Fruit fly (Drosophila melanogaster) whole organism, prepupa: Measurements from ENCODE around the gene cue.
A peak's percentile ranks its signal among the peaks of the same experiment; 100 is the strongest.

Experiments used
- CG11294 ChIP-seq: fragments of 200-800 bp; sonication (Bioruptor generic); IDR thresholded peaks from 2 replicates; pipeline ENCODE4 v1.3.6; 2022; ENCODE audit warnings: missing biosample characterization, missing genetic modification characterization
- CG11762 ChIP-seq: fragments of 200-800 bp; sonication (Bioruptor generic); optimal IDR thresholded peaks from 3 replicates; lab custom pipeline; 2016; ENCODE audit warnings: missing biosample characterization, missing genetic modification characterization; ENCODE audit not compliant: insufficient read depth
- CG11902 ChIP-seq: fragments of 200-800 bp; sonication (Bioruptor generic); optimal IDR thresholded peaks from 3 replicates; lab custom pipeline; 2016; ENCODE audit warnings: missing biosample characterization, missing genetic modification characterization
- CG15336 ChIP-seq: fragments of 200-800 bp; sonication (Bioruptor generic); IDR thresholded peaks from 2 replicates; pipeline ENCODE4 v1.3.6; 2022; ENCODE audit warnings: missing biosample characterization, missing genetic modification characterization
- CG31627 ChIP-seq: fragments of 200-800 bp; sonication (Bioruptor generic); optimal IDR thresholded peaks from 3 replicates; lab custom pipeline; 2016; ENCODE audit warnings: missing biosample characterization, missing genetic modification characterization
- CG32006 ChIP-seq: fragments of 200-800 bp; sonication (Bioruptor generic); optimal IDR thresholded peaks from 3 replicates; lab custom pipeline; 2017; ENCODE audit warnings: missing biosample characterization, mild to moderate bottlenecking, missing genetic modification characterization
- CG3919 ChIP-seq: fragments of 200-800 bp; sonication (Bioruptor generic); optimal IDR thresholded peaks from 3 replicates; lab custom pipeline; 2016; ENCODE audit warnings: missing biosample characterization, missing genetic modification characterization
- CG4318 ChIP-seq: fragments of 200-800 bp; sonication (Bioruptor generic); optimal IDR thresholded peaks from 3 replicates; lab custom pipeline; 2017; ENCODE audit warnings: missing biosample characterization, mild to moderate bottlenecking, missing genetic modification characterization
- CG6163 ChIP-seq: fragments of 200-800 bp; sonication (Bioruptor generic); IDR thresholded peaks from 3 replicates; pipeline ENCODE4 v1.3.6; 2022; ENCODE audit warnings: missing biosample characterization, missing genetic modification characterization
- CG6792 ChIP-seq: fragments of 200-800 bp; sonication (Bioruptor generic); optimal IDR thresholded peaks from 3 replicates; lab custom pipeline; 2016; ENCODE audit warnings: missing biosample characterization, missing genetic modification characterization
- CG6808 ChIP-seq: fragments of 200-800 bp; sonication (Bioruptor generic); optimal IDR thresholded peaks from 3 replicates; lab custom pipeline; 2017; ENCODE audit warnings: missing biosample characterization, missing genetic modification characterization, mild to moderate bottlenecking, moderate library complexity, missing genetic modification reagents
- CG6854 ChIP-seq: fragments of 200-800 bp; sonication (Bioruptor generic); optimal IDR thresholded peaks from 2 replicates; lab custom pipeline; 2017; ENCODE audit warnings: missing biosample characterization, mild to moderate bottlenecking, missing genetic modification characterization
- CG7368 ChIP-seq: fragments of 200-800 bp; sonication (Bioruptor generic); optimal IDR thresholded peaks from 3 replicates; lab custom pipeline; 2016; ENCODE audit warnings: missing biosample characterization, missing genetic modification characterization
- CG8119 ChIP-seq: fragments of 200-800 bp; sonication (Bioruptor generic); IDR thresholded peaks from 3 replicates; pipeline ENCODE4 v1.3.6; 2022; ENCODE audit warnings: missing biosample characterization, missing genetic modification characterization
- CG8319 ChIP-seq: fragments of 200-800 bp; sonication (Bioruptor generic); optimal IDR thresholded peaks from 3 replicates; lab custom pipeline; 2016; ENCODE audit warnings: missing biosample characterization, missing genetic modification characterization
- CG8632 ChIP-seq: fragments of 200-800 bp; sonication (Bioruptor generic); optimal IDR thresholded peaks from 3 replicates; lab custom pipeline; 2016; ENCODE audit warnings: missing biosample characterization, missing genetic modification characterization
- Eip75B ChIP-seq: fragments of 200-800 bp; sonication (Bioruptor generic); optimal IDR thresholded peaks from 3 replicates; lab custom pipeline; 2016; ENCODE audit warnings: missing biosample characterization, missing genetic modification characterization
- Eip78C ChIP-seq: fragments of 200-800 bp; sonication (Bioruptor generic); peaks from one replicate; lab custom pipeline; 2016; ENCODE audit warnings: missing biosample characterization, missing genetic modification characterization
- Eip93F ChIP-seq: fragments of 200-800 bp; sonication (Bioruptor generic); optimal IDR thresholded peaks from 2 replicates; lab custom pipeline; 2016; ENCODE audit warnings: missing biosample characterization, mild to moderate bottlenecking, missing genetic modification characterization
- Ets21C ChIP-seq: fragments of 200-800 bp; sonication (Bioruptor generic); optimal IDR thresholded peaks from 3 replicates; lab custom pipeline; 2016; ENCODE audit warnings: missing biosample characterization, missing genetic modification characterization
- Hr38 ChIP-seq: sonication (Bioruptor generic); optimal IDR thresholded peaks from 2 replicates; lab custom pipeline; 2016; ENCODE audit warnings: missing biosample characterization, missing genetic modification characterization
- Hr39 ChIP-seq: fragments of 200-800 bp; sonication (Bioruptor generic); optimal IDR thresholded peaks from 2 replicates; lab custom pipeline; 2016; ENCODE audit warnings: missing biosample characterization, missing genetic modification characterization
- Hr4 ChIP-seq: fragments of 200-800 bp; sonication (Bioruptor generic); optimal IDR thresholded peaks from 3 replicates; lab custom pipeline; 2016; ENCODE audit warnings: missing biosample characterization, missing genetic modification characterization
- Lpt ChIP-seq: fragments of 200-800 bp; sonication (Bioruptor generic); optimal IDR thresholded peaks from 3 replicates; lab custom pipeline; 2016; ENCODE audit warnings: missing biosample characterization, missing genetic modification characterization
- Met ChIP-seq: fragments of 200-800 bp; sonication (Bioruptor generic); optimal IDR thresholded peaks from 3 replicates; lab custom pipeline; 2016; ENCODE audit warnings: missing biosample characterization, missing genetic modification characterization
- OdsH ChIP-seq: fragments of 200-800 bp; sonication (Bioruptor generic); optimal IDR thresholded peaks from 3 replicates; lab custom pipeline; 2016; ENCODE audit warnings: missing biosample characterization, missing genetic modification characterization
- Sox102F ChIP-seq: fragments of 200-800 bp; sonication (Bioruptor generic); optimal IDR thresholded peaks from 2 replicates; lab custom pipeline; 2016; ENCODE audit warnings: missing biosample characterization, mild to moderate bottlenecking, missing genetic modification characterization
- Sox14 ChIP-seq: fragments of 200-800 bp; sonication (Bioruptor generic); optimal IDR thresholded peaks from 3 replicates; lab custom pipeline; 2016; ENCODE audit warnings: missing biosample characterization, missing genetic modification characterization
- Sox15 ChIP-seq: fragments of 200-800 bp; sonication (Bioruptor generic); optimal IDR thresholded peaks from 3 replicates; lab custom pipeline; 2016; ENCODE audit warnings: missing biosample characterization, missing genetic modification characterization
- achi ChIP-seq: fragments of 200-800 bp; sonication (Bioruptor generic); optimal IDR thresholded peaks from 3 replicates; lab custom pipeline; 2016; ENCODE audit warnings: missing biosample characterization, missing genetic modification characterization
- acj6 ChIP-seq: fragments of 200-800 bp; sonication (Bioruptor generic); optimal IDR thresholded peaks from 3 replicates; lab custom pipeline; 2016; ENCODE audit warnings: missing biosample characterization, missing genetic modification characterization
- cyc ChIP-seq: fragments of 200-800 bp; sonication (Bioruptor generic); optimal IDR thresholded peaks from 3 replicates; lab custom pipeline; 2016; ENCODE audit warnings: missing biosample characterization, missing genetic modification characterization
- dsx ChIP-seq: fragments of 200-800 bp; optimal IDR thresholded peaks from 3 replicates; lab custom pipeline; 2019; ENCODE audit warnings: missing biosample characterization, mild to moderate bottlenecking, missing genetic modification characterization, moderate library complexity; ENCODE audit not compliant: poor library complexity, severe bottlenecking
- eg ChIP-seq: fragments of 200-800 bp; sonication (Bioruptor generic); IDR thresholded peaks from 3 replicates; pipeline ENCODE4 v1.3.6; 2022; ENCODE audit warnings: missing biosample characterization, missing genetic modification characterization
- esn ChIP-seq: fragments of 200-800 bp; sonication (Bioruptor generic); optimal IDR thresholded peaks from 2 replicates; lab custom pipeline; 2016; ENCODE audit warnings: missing biosample characterization, mild to moderate bottlenecking, missing genetic modification characterization, moderate library complexity
- fd85E ChIP-seq: fragments of 200-800 bp; sonication (Bioruptor generic); optimal IDR thresholded peaks from 3 replicates; lab custom pipeline; 2016; ENCODE audit warnings: missing biosample characterization, missing genetic modification characterization
- lz ChIP-seq: fragments of 200-800 bp; sonication (Bioruptor generic); optimal IDR thresholded peaks from 3 replicates; lab custom pipeline; 2016; ENCODE audit warnings: missing biosample characterization, missing genetic modification characterization
- pdm3 ChIP-seq: fragments of 200-800 bp; sonication (Bioruptor generic); optimal IDR thresholded peaks from 3 replicates; lab custom pipeline; 2016; ENCODE audit warnings: missing biosample characterization, missing genetic modification characterization
- salr ChIP-seq, 2 experiments: fragments of 200-800 bp; sonication (Bioruptor generic); optimal IDR thresholded peaks; 3 replicates each; lab custom pipeline; 2016 to 2018; ENCODE audit warnings: missing biosample characterization in 2 of 2, missing genetic modification characterization in 2 of 2, mild to moderate bottlenecking in 1 of 2
- spab ChIP-seq: fragments of 200-800 bp; sonication (Bioruptor generic); optimal IDR thresholded peaks from 2 replicates; lab custom pipeline; 2017; ENCODE audit warnings: missing biosample characterization, mild to moderate bottlenecking, missing genetic modification characterization, missing genetic modification reagents
- svp ChIP-seq: fragments of 200-800 bp; sonication (Bioruptor generic); peaks from one replicate; lab custom pipeline; 2016; ENCODE audit warnings: missing biosample characterization, missing genetic modification characterization
- topi ChIP-seq: fragments of 200-800 bp; sonication (Bioruptor generic); optimal IDR thresholded peaks from 3 replicates; lab custom pipeline; 2016; ENCODE audit warnings: missing biosample characterization, missing genetic modification characterization
- vri ChIP-seq: fragments of 200-800 bp; sonication (Bioruptor generic); optimal IDR thresholded peaks from 3 replicates; lab custom pipeline; 2016; ENCODE audit warnings: missing biosample characterization, mild to moderate bottlenecking, missing genetic modification characterization

Gene cue

DNA sequence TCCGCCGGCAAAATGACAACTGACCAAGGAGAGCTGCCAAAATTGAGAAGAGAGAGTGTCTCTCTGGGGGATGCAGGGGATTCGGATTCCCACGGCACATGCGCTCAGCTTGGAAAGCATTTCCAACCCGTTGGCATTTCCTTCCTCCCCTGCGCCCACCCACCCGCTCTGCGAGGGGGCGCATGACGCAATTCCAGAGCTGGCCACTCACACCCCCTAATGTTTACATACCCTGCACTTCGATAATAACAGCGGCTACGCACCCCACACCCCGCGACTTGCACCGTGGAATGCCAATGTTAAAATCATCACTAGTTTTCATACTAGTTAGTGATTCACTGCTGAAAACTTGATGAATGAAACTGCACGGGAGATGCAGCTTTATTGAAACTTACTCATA is 27.5 kb downstream of the cue start, which contains the start of gene stet:
Gene stet, minus strand, starts transcription at position 25 of the 400 bp plus-strand sequence.
- TF ChIP-seq CG15336 (GFP tag; lab: Robert Waterston, UW) (no peak), CG8632 (no peak), dsx (GFP tag; lab: Kevin White, UChicago) (peak; percentile 58), Ets21C (GFP tag; lab: Kevin White, UChicago) (no peak), pdm3 (GFP tag; lab: Kevin White, UChicago) (no peak), vri (GFP tag; lab: Kevin White, UChicago) (peak; percentile 39), Sox14 (GFP tag; lab: Kevin White, UChicago) (no peak), Lpt (GFP tag; lab: Kevin White, UChicago) (peak; percentile 3), CG6808 (GFP tag; lab: Kevin White, UChicago) (no peak), acj6 (GFP tag; lab: Kevin White, UChicago) (no peak), esn (GFP tag; lab: Kevin White, UChicago) (no peak), CG11294 (no peak), Hr4 (GFP tag; lab: Kevin White, UChicago) (no peak), CG6163 (GFP tag; lab: Robert Waterston, UW) (0 out of 3 replicates have a peak, but pooled peaks have one; percentile 28), CG31627 (GFP tag; lab: Kevin White, UChicago) (no peak), lz (GFP tag; lab: Kevin White, UChicago) (no peak)

DNA sequence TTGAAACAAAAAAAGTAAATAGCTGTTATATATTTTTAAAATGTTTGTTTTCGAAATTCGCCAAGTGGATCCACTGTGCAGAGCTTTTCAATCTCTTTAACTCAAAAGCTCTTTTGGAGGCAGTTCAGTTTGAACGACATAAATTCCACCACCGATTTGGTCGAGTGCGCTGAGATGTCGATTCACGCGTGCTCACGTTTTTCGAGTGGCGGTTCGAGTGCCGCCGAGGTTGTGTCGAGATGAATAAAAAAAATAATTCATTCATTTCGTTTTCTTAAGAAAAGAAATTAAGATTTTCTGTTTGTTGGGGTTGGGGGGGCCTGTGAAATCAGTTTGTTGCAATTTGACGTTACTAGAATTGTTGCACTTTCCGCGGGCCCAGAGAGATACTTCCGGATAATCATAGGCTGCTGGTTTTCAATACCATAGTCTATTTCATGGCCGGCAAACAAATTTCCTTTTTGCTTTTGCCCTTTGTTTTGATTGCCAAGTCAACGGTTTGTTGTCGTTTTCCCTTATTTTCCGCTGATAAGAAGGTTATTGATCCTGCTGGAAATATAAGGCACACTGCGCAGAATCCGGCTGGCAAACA is 28.4 kb downstream of the cue start:
- TF ChIP-seq Lpt (GFP tag; lab: Kevin White, UChicago) (peak; percentile 0), Met (GFP tag; lab: Kevin White, UChicago) (peak; percentile 6), CG6808 (GFP tag; lab: Kevin White, UChicago) (no peak), spab (no peak), Hr4 (GFP tag; lab: Kevin White, UChicago) (no peak), esn (GFP tag; lab: Kevin White, UChicago) (peak; percentile 4), CG15336 (GFP tag; lab: Robert Waterston, UW) (peak; percentile 49; the same call in 1 of the 2 replicates), svp (GFP tag; lab: Kevin White, UChicago) (peak; percentile 78), Sox14 (GFP tag; lab: Kevin White, UChicago) (peak; percentile 5), CG3919 (GFP tag; lab: Kevin White, UChicago) (peak; percentile 24), Eip78C (GFP tag; lab: Kevin White, UChicago) (peak; percentile 65), eg (0 out of 3 replicates have a peak, but pooled peaks have one; percentile 46), dsx (GFP tag; lab: Kevin White, UChicago) (peak; percentile 53)

dm6 chr3L:1484747-1485146 is 32.3 kb downstream of the cue start:
- TF ChIP-seq vri (GFP tag; lab: Kevin White, UChicago) (no peak), achi (GFP tag; lab: Kevin White, UChicago) (peak; percentile 35), svp (GFP tag; lab: Kevin White, UChicago) (peak; percentile 62), CG11762 (GFP tag; lab: Kevin White, UChicago) (no peak), Eip93F (GFP tag; lab: Kevin White, UChicago) (no peak), Lpt (GFP tag; lab: Kevin White, UChicago) (no peak), Eip78C (GFP tag; lab: Kevin White, UChicago) (peak; percentile 40), Hr38 (GFP tag; lab: Kevin White, UChicago) (no peak), CG6854 (GFP tag; lab: Kevin White, UChicago) (no peak), esn (GFP tag; lab: Kevin White, UChicago) (no peak), OdsH (GFP tag; lab: Kevin White, UChicago) (no peak), CG15336 (GFP tag; lab: Robert Waterston, UW) (no peak), dsx (GFP tag; lab: Kevin White, UChicago) (no peak), Met (GFP tag; lab: Kevin White, UChicago) (no peak), topi (GFP tag; lab: Kevin White, UChicago) (peak; percentile 21), CG4318 (GFP tag; lab: Kevin White, UChicago) (no peak), pdm3 (GFP tag; lab: Kevin White, UChicago) (no peak), CG6163 (GFP tag; lab: Robert Waterston, UW) (peak; percentile 57), cyc (GFP tag; lab: Kevin White, UChicago) (peak; percentile 29), CG6808 (GFP tag; lab: Kevin White, UChicago) (peak; percentile 28), spab (peak; percentile 36), Eip75B (GFP tag; lab: Kevin White, UChicago) (peak; percentile 11), CG8119 (no peak), CG31627 (GFP tag; lab: Kevin White, UChicago) (no peak), Sox102F (GFP tag; lab: Kevin White, UChicago) (no peak), CG6792 (no peak), Sox15 (GFP tag; lab: Kevin White, UChicago) (no peak), CG8632 (no peak), CG7368 (GFP tag; lab: Kevin White, UChicago) (no peak), Hr4 (GFP tag; lab: Kevin White, UChicago) (no peak), CG8319 (GFP tag; lab: Kevin White, UChicago) (no peak), CG11902 (GFP tag; lab: Kevin White, UChicago) (no peak), salr (GFP tag; optimal IDR thresholded peaks at IDR 0.05; lab: Kevin White, UChicago) (no peak), acj6 (GFP tag; lab: Kevin White, UChicago) (no peak), fd85E (GFP tag; lab: Kevin White, UChicago) (no peak), Hr39 (no peak), CG32006 (GFP tag; lab: Kevin White, UChicago) (no peak)
